Fruit fly (Drosophila melanogaster): ENCODE results near the gene aus.

Gene aus

dm6 chr3R:21349870-21350314, 491 bp upstream of the aus start (continued):
- no peak for TF ChIP-seq nerfin-2 (GFP tag; IDR thresholded peaks at IDR 0.05; ENCODE audit: partially characterized antibody)
- no peak for TF ChIP-seq CG10366 (GFP tag; IDR thresholded peaks at IDR 0.05)
- peak; percentile 69 for TF ChIP-seq CG12299 (tag; optimal IDR thresholded peaks at IDR 0.05)
- TF ChIP-seq stc (GFP tag; IDR thresholded peaks at IDR 0.05): no peak
- TF ChIP-seq pb (GFP tag; optimal IDR thresholded peaks at IDR 0.05): no peak
- TF ChIP-seq CG6689 (GFP tag; IDR thresholded peaks at IDR 0.05): no peak
- no peak for TF ChIP-seq Bgb (GFP tag; IDR thresholded peaks at IDR 0.05; ENCODE audit: partially characterized antibody)
- no peak for TF ChIP-seq CG3995 (GFP tag; optimal IDR thresholded peaks at IDR 0.05)
- TF ChIP-seq Rfx (GFP tag; IDR thresholded peaks at IDR 0.05): no peak
- TF ChIP-seq CG17912 (GFP tag; optimal IDR thresholded peaks at IDR 0.05): peak; percentile 75
- TF ChIP-seq sim (GFP tag; IDR thresholded peaks at IDR 0.05): no peak
- no peak for TF ChIP-seq oc (tag; optimal IDR thresholded peaks at IDR 0.05)
- no peak for TF ChIP-seq Tbp (GFP tag; optimal IDR thresholded peaks at IDR 0.05)
- TF ChIP-seq CG8765 (GFP tag; IDR thresholded peaks at IDR 0.05): no peak
- TF ChIP-seq Doc3 (GFP tag; IDR thresholded peaks at IDR 0.05; ENCODE audit: partially characterized antibody): no peak
- TF ChIP-seq Hmr (GFP tag; optimal IDR thresholded peaks at IDR 0.05): peak; percentile 28
- no peak for TF ChIP-seq amos (GFP tag; IDR thresholded peaks at IDR 0.05; ENCODE audit: partially characterized antibody)
- no peak for TF ChIP-seq fru (optimal IDR thresholded peaks at IDR 0.05)
- no peak for TF ChIP-seq ssp (GFP tag; IDR thresholded peaks at IDR 0.05)
- no peak for TF ChIP-seq Ptx1 (GFP tag; IDR thresholded peaks at IDR 0.05)
- TF ChIP-seq Six4 (GFP tag; optimal IDR thresholded peaks at IDR 0.05): no peak
- TF ChIP-seq CG6272 (GFP tag; IDR thresholded peaks at IDR 0.05): no peak
- no peak for TF ChIP-seq sc (optimal IDR thresholded peaks at IDR 0.05)
- TF ChIP-seq sc (GFP tag; optimal IDR thresholded peaks at IDR 0.05): no peak
- no peak for TF ChIP-seq CG32772 (GFP tag; IDR thresholded peaks at IDR 0.05)
- TF ChIP-seq CG30403 (GFP tag; optimal IDR thresholded peaks at IDR 0.05): no peak
- TF ChIP-seq CG4617 (GFP tag; optimal IDR thresholded peaks at IDR 0.05; ENCODE audit: borderline replicate concordance): no peak
- peak; percentile 37 for TF ChIP-seq CG9797 (GFP tag; optimal IDR thresholded peaks at IDR 0.05)
- TF ChIP-seq ash1 (GFP tag; optimal IDR thresholded peaks at IDR 0.05): no peak
- TF ChIP-seq slp2 (GFP tag; optimal IDR thresholded peaks at IDR 0.05): no peak
- no peak for TF ChIP-seq B-H1 (GFP tag; IDR thresholded peaks at IDR 0.05)
- TF ChIP-seq eve (GFP tag; optimal IDR thresholded peaks at IDR 0.05): no peak
- no peak for TF ChIP-seq CG9437 (GFP tag; optimal IDR thresholded peaks at IDR 0.05)
- no peak for TF ChIP-seq Sry-δ (GFP tag; optimal IDR thresholded peaks at IDR 0.05)
- TF ChIP-seq ham (GFP tag; IDR thresholded peaks at IDR 0.05): no peak
- TF ChIP-seq CG6254 (GFP tag; optimal IDR thresholded peaks at IDR 0.05): peak; percentile 42
- no peak for TF ChIP-seq Dip2 (GFP tag; IDR thresholded peaks at IDR 0.05)
- no peak for TF ChIP-seq ab (GFP tag; optimal IDR thresholded peaks at IDR 0.05)
- TF ChIP-seq prd (optimal IDR thresholded peaks at IDR 0.05): no peak
- no peak for TF ChIP-seq prd (GFP tag; IDR thresholded peaks at IDR 0.05)
- no peak for TF ChIP-seq croc (GFP tag; conservative IDR thresholded peaks at IDR 0.05)
- TF ChIP-seq gsb (GFP tag; IDR thresholded peaks at IDR 0.05): no peak
- TF ChIP-seq nau (GFP tag; optimal IDR thresholded peaks at IDR 0.05): peak; percentile 73
- peak; percentile 24 for TF ChIP-seq YL-1 (GFP tag; optimal IDR thresholded peaks at IDR 0.05)
- peak; percentile 34 for TF ChIP-seq CG31365 (tag; optimal IDR thresholded peaks at IDR 0.05)
- no peak for TF ChIP-seq CG8290 (GFP tag; optimal IDR thresholded peaks at IDR 0.05)
- TF ChIP-seq CG8290 (tag; optimal IDR thresholded peaks at IDR 0.05): no peak
- peak; percentile 27 for TF ChIP-seq CG18619 (GFP tag; optimal IDR thresholded peaks at IDR 0.05)
- TF ChIP-seq ci (GFP tag; IDR thresholded peaks at IDR 0.05): no peak
- no peak for TF ChIP-seq HLH54F (GFP tag; optimal IDR thresholded peaks at IDR 0.05)
- TF ChIP-seq CG12219 (GFP tag; optimal IDR thresholded peaks at IDR 0.05): peak; percentile 56
- TF ChIP-seq hkb (optimal IDR thresholded peaks at IDR 0.05): no peak
- TF ChIP-seq hkb (GFP tag; IDR thresholded peaks at IDR 0.05): no peak
- TF ChIP-seq CHES-1-like (GFP tag; optimal IDR thresholded peaks at IDR 0.05): peak; percentile 44

Data from whole organism, embryonic.